Fruit fly (Drosophila melanogaster): Measurements from ENCODE around the gene Bin1.

DNA sequence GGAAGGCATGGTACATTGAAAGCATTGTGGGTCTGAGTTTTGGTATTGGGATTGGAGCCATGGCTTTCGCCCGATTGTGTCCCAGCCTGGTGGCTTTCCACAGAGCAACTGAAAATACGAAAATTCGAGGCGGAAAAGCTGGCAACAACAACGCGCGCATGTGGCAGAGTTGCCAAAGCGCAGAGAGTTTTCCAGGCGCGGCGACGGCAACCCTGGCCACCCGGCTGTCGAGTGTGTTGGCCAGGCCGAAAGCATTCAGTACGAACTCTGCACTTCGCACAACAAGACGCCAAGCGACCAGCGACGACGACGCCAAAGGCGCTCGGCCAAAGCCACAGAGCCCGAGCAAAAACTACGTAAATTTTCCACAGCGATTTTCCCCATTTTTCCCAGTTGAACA is 36.4 kb upstream of the Bin1 start:
- TF ChIP-seq E2f2 (GFP tag; IDR thresholded peaks at IDR 0.05), result no peak
- TF ChIP-seq Usf (GFP tag; optimal IDR thresholded peaks at IDR 0.05), result no peak
- TF ChIP-seq CG17802 (tag; optimal IDR thresholded peaks at IDR 0.05), result no peak
